Worm (Caenorhabditis elegans) whole organism, late embryonic: ENCODE data around the gene samp-1.

Experiments
- fkh-10 ChIP-seq: fragments of 150-350 bp; optimal IDR thresholded peaks from 2 replicates; lab custom pipeline; 2014; ENCODE audit warnings: missing biosample characterization, missing genetic modification reagents, missing genetic modification characterization
- nhr-11 ChIP-seq: fragments of 150-350 bp; optimal IDR thresholded peaks from 2 replicates; lab custom pipeline; 2014; ENCODE audit warnings: missing biosample characterization, missing genetic modification characterization

- TF ChIP-seq fkh-10 (GFP tag; lab: Kevin White, UChicago) (no peak), nhr-11 (tag; lab: Kevin White, UChicago) (no peak)
These were observed 50.8 kb downstream of the samp-1 start for ce11 chrII:11353471-11353870.
